Worm (Caenorhabditis elegans) whole organism, L1 larva: ENCODE results near the gene rtfo-1.
A peak's percentile ranks its signal among the peaks of the same experiment; 100 is the strongest.

ENCODE experiments used
- ama-1 ChIP-seq: fragments of 150-350 bp; optimal IDR thresholded peaks from 2 replicates; lab custom pipeline; 2014
- blmp-1 ChIP-seq: fragments of 150-350 bp; optimal IDR thresholded peaks from 2 replicates; lab custom pipeline; 2014; ENCODE audit warnings: missing biosample characterization, missing genetic modification characterization
- ceh-88 ChIP-seq: fragments of 200-800 bp; sonication (Bioruptor generic); IDR thresholded peaks from 2 replicates; pipeline ENCODE4 v1.3.6; 2022; ENCODE audit warnings: missing genetic modification characterization, missing compliant biosample characterization
- elt-3 ChIP-seq, 6 experiments: fragments of 150-350 bp in 1 of 6; sonication (generic microtip); optimal IDR thresholded peaks; 2 replicates each; lab custom pipeline; 2017 to 2018; ENCODE audit warnings: missing biosample characterization in 6 of 6, missing genetic modification characterization in 6 of 6, inconsistent platforms in 1 of 6
- isw-1 ChIP-seq: fragments of 200-800 bp; sonication (Bioruptor generic); IDR thresholded peaks from 2 replicates; pipeline ENCODE4 v1.3.6; 2022; ENCODE audit warnings: missing genetic modification characterization, missing compliant biosample characterization
- lin-14 ChIP-seq: fragments of 200-800 bp; sonication (Bioruptor generic); optimal IDR thresholded peaks from 2 replicates; lab custom pipeline; 2018; ENCODE audit warnings: mild to moderate bottlenecking, missing genetic modification characterization, moderate library complexity, missing compliant biosample characterization
- lin-15B ChIP-seq: fragments of 150-350 bp; sonication (generic microtip); optimal IDR thresholded peaks from 3 replicates; lab custom pipeline; 2014; ENCODE audit warnings: missing biosample characterization, missing genetic modification characterization
- mdl-1 ChIP-seq, 2 experiments: fragments of 150-350 bp; optimal IDR thresholded peaks; 2 replicates each; lab custom pipeline; 2014 to 2017; ENCODE audit warnings: missing biosample characterization in 2 of 2, missing genetic modification characterization in 2 of 2, inconsistent platforms in 1 of 2
- nhr-76 ChIP-seq: sonication (generic microtip); optimal IDR thresholded peaks from 2 replicates; lab custom pipeline; 2017; ENCODE audit warnings: missing biosample characterization, missing genetic modification characterization
- snpc-4 ChIP-seq: fragments of 150-350 bp; optimal IDR thresholded peaks from 2 replicates; lab custom pipeline; 2014; ENCODE audit warnings: missing biosample characterization, missing genetic modification characterization
- ztf-4 ChIP-seq: fragments of 150-350 bp; optimal IDR thresholded peaks from 2 replicates; lab custom pipeline; 2014; ENCODE audit warnings: missing biosample characterization, missing genetic modification characterization

DNA sequence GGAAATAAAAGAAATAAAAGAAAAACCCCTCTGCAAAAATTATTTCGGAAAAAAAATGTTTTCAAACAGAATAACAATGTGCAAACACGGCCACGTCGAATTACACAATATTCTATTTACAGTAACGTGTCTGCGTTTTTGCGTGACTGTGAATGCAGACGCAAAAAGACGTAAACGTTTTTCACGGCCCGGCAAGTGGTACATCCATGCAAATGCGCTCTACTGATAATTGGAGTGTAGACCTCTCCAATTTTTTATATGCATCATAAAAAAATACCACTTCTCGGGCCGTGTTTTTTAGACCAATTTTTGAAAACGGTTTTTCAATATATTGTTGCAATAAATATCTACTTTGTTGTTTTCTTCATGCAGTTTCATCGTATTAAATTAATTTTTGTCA, 33.0 kb downstream of the rtfo-1 start, which contains the start of gene nstp-10:
- TF ChIP-seq elt-3 (tag; optimal IDR thresholded peaks at IDR 0.05; lab: Kevin White, UChicago) (no peak), mdl-1 (tag; optimal IDR thresholded peaks at IDR 0.05; lab: Kevin White, UChicago) (no peak), lin-15B (tag; lab: Kevin White, UChicago) (peak; percentile 31), nhr-76 (no peak), ceh-88 (GFP tag; lab: Robert Waterston, UW) (no peak), snpc-4 (peak; percentile 4), ztf-4 (tag; lab: Kevin White, UChicago) (no peak), blmp-1 (tag; lab: Kevin White, UChicago) (no peak), isw-1 (GFP tag; lab: Robert Waterston, UW) (peak; percentile 17; the same call in 1 of the 2 replicates), lin-14 (GFP tag; lab: Kevin White, UChicago) (peak; percentile 67), ama-1 (lab: Kevin White, UChicago) (no peak)
